Fruit fly (Drosophila melanogaster) whole organism, embryonic: ENCODE measurements around the gene Iyd.

Experiments used
- Awh ChIP-seq: fragments of 200-800 bp; sonication (Bioruptor generic); IDR thresholded peaks from 2 replicates; pipeline ENCODE4, ENCODE4 v1.3.6; 2022; ENCODE audit warnings: missing biosample characterization, missing genetic modification characterization
- CG11398 ChIP-seq: fragments of 200-800 bp; sonication (Bioruptor generic); optimal IDR thresholded peaks from 2 replicates; lab custom pipeline; 2016; ENCODE audit warnings: missing biosample characterization, missing genetic modification characterization
- CG11504 ChIP-seq: fragments of 200-800 bp; sonication (Bioruptor generic); optimal IDR thresholded peaks from 3 replicates; lab custom pipeline; 2019; ENCODE audit warnings: missing biosample characterization, mild to moderate bottlenecking, missing genetic modification characterization, moderate library complexity
- CG12769 ChIP-seq: fragments of 200-800 bp; sonication (Bioruptor generic); optimal IDR thresholded peaks from 2 replicates; lab custom pipeline; 2019; ENCODE audit warnings: missing biosample characterization, mild to moderate bottlenecking, missing genetic modification characterization, moderate library complexity
- CG14014 ChIP-seq: fragments of 200-800 bp; sonication (Bioruptor generic); IDR thresholded peaks from 2 replicates; pipeline ENCODE4 v1.3.6; 2022; ENCODE audit warnings: missing biosample characterization, missing genetic modification characterization
- CG14965 ChIP-seq: fragments of 200-800 bp; sonication (Bioruptor generic); optimal IDR thresholded peaks from 2 replicates; lab custom pipeline; 2016; ENCODE audit warnings: missing biosample characterization, missing genetic modification characterization, borderline replicate concordance
- CG16813 ChIP-seq: fragments of 200-800 bp; sonication (Bioruptor generic); IDR thresholded peaks from 3 replicates; pipeline ENCODE4 v1.3.6; 2022; ENCODE audit warnings: missing biosample characterization, missing genetic modification characterization; ENCODE audit not compliant: partially characterized antibody
- CG3065 ChIP-seq: fragments of 200-800 bp; sonication (Bioruptor generic); optimal IDR thresholded peaks from 2 replicates; lab custom pipeline; 2016; ENCODE audit warnings: missing biosample characterization, missing genetic modification characterization
- CG32767 ChIP-seq: fragments of 200-800 bp; sonication (Bioruptor generic); IDR thresholded peaks from 2 replicates; pipeline ENCODE4 v1.3.6; 2022; ENCODE audit warnings: missing biosample characterization, missing genetic modification characterization
- CG32772 ChIP-seq: fragments of 200-800 bp; sonication (Bioruptor generic); IDR thresholded peaks from 2 replicates; pipeline ENCODE4 v1.3.6; 2022; ENCODE audit warnings: missing biosample characterization, missing genetic modification characterization
- CG3726 ChIP-seq: fragments of 200-800 bp; sonication (Bioruptor generic); IDR thresholded peaks from 3 replicates; pipeline ENCODE4, ENCODE4 v1.3.6; 2022; ENCODE audit warnings: missing biosample characterization, missing genetic modification characterization
- CG4707 ChIP-seq: fragments of 200-800 bp; sonication (Bioruptor generic); optimal IDR thresholded peaks from 2 replicates; lab custom pipeline; 2018; ENCODE audit warnings: missing biosample characterization, mild to moderate bottlenecking, missing genetic modification characterization, moderate library complexity
- CG4730 ChIP-seq: fragments of 200-800 bp; sonication (Bioruptor generic); IDR thresholded peaks from 2 replicates; pipeline ENCODE4 v1.3.6; 2022; ENCODE audit warnings: missing biosample characterization, missing genetic modification characterization
- CG4820 ChIP-seq: fragments of 200-800 bp; sonication (Bioruptor generic); optimal IDR thresholded peaks from 3 replicates; lab custom pipeline; 2016; ENCODE audit warnings: missing biosample characterization, missing genetic modification characterization
- CG8281 ChIP-seq: fragments of 200-800 bp; sonication (Bioruptor generic); optimal IDR thresholded peaks from 2 replicates; lab custom pipeline; 2018; ENCODE audit warnings: missing biosample characterization, mild to moderate bottlenecking, missing genetic modification characterization, moderate library complexity
- CG9932 ChIP-seq: fragments of 200-800 bp; sonication (Bioruptor generic); IDR thresholded peaks from 2 replicates; pipeline ENCODE4 v1.3.6; 2022; ENCODE audit warnings: missing biosample characterization, missing genetic modification characterization
- CHES-1-like ChIP-seq: fragments of 200-800 bp; sonication (Bioruptor generic); optimal IDR thresholded peaks from 2 replicates; lab custom pipeline; 2016; ENCODE audit warnings: missing biosample characterization, missing genetic modification characterization
- CkIIα-i1 ChIP-seq: fragments of 200-800 bp; sonication (Bioruptor generic); IDR thresholded peaks from 2 replicates; pipeline ENCODE4 v1.3.6; 2022; ENCODE audit warnings: missing biosample characterization, missing genetic modification characterization
- Doc2 ChIP-seq: fragments of 200-800 bp; sonication (Bioruptor generic); IDR thresholded peaks from 2 replicates; pipeline ENCODE4 v1.3.6; 2022; ENCODE audit warnings: missing biosample characterization, missing genetic modification characterization
- ERR ChIP-seq: fragments of 200-800 bp; sonication (Bioruptor generic); optimal IDR thresholded peaks from 2 replicates; lab custom pipeline; 2016; ENCODE audit warnings: missing biosample characterization, missing genetic modification characterization
- Ets97D ChIP-seq: fragments of 200-800 bp; sonication (Bioruptor generic); optimal IDR thresholded peaks from 3 replicates; lab custom pipeline; 2016; ENCODE audit warnings: missing biosample characterization, missing genetic modification characterization
- HmgZ ChIP-seq: fragments of 200-800 bp; sonication (Bioruptor generic); optimal IDR thresholded peaks from 2 replicates; lab custom pipeline; 2018; ENCODE audit warnings: missing biosample characterization, mild to moderate bottlenecking, missing genetic modification characterization
- Hr51 ChIP-seq, 2 experiments: fragments of 200-800 bp; sonication (Bioruptor generic); optimal IDR thresholded peaks; 2 replicates in 1 of 2; 3 replicates in 1 of 2; lab custom pipeline; 2016 to 2018; ENCODE audit warnings: missing biosample characterization in 2 of 2, missing genetic modification characterization in 2 of 2, mild to moderate bottlenecking in 1 of 2, moderate library complexity in 1 of 2
- MTF-1 ChIP-seq: fragments of 200-800 bp; sonication (Bioruptor generic); optimal IDR thresholded peaks from 2 replicates; lab custom pipeline; 2018; ENCODE audit warnings: missing biosample characterization, mild to moderate bottlenecking, missing genetic modification characterization, borderline replicate concordance
- Myb ChIP-seq: fragments of 200-800 bp; sonication (Bioruptor generic); optimal IDR thresholded peaks from 2 replicates; lab custom pipeline; 2016; ENCODE audit warnings: missing biosample characterization, missing genetic modification characterization
- Side ChIP-seq: fragments of 200-800 bp; sonication (Bioruptor generic); optimal IDR thresholded peaks from 2 replicates; lab custom pipeline; 2016; ENCODE audit warnings: missing biosample characterization, missing genetic modification characterization
- Spps ChIP-seq: fragments of 200-800 bp; sonication (Bioruptor generic); optimal IDR thresholded peaks from 2 replicates; lab custom pipeline; 2018; ENCODE audit warnings: missing biosample characterization, mild to moderate bottlenecking, missing genetic modification characterization
- Trl ChIP-seq, 3 experiments: fragments of >200 bp in 2 of 3; fragments of 200-800 bp in 1 of 3; sonication (Bioruptor generic) in 1 of 3; optimal IDR thresholded peaks; 2 replicates in 1 of 3; 3 replicates in 2 of 3; lab custom pipeline; 2016 to 2017; ENCODE audit warnings: missing biosample characterization in 1 of 3, missing genetic modification characterization in 1 of 3
- az2 ChIP-seq: fragments of 200-800 bp; sonication (Bioruptor generic); optimal IDR thresholded peaks from 3 replicates; lab custom pipeline; 2016; ENCODE audit warnings: missing biosample characterization, missing genetic modification characterization
- caup ChIP-seq: fragments of 200-800 bp; sonication (Bioruptor generic); optimal IDR thresholded peaks from 3 replicates; lab custom pipeline; 2017; ENCODE audit warnings: missing biosample characterization, mild to moderate bottlenecking, missing genetic modification characterization, moderate library complexity; ENCODE audit not compliant: severe bottlenecking
- cg ChIP-seq: fragments of 200-800 bp; sonication (Bioruptor generic); optimal IDR thresholded peaks from 3 replicates; lab custom pipeline; 2019; ENCODE audit warnings: missing biosample characterization, mild to moderate bottlenecking, missing genetic modification characterization, moderate library complexity
- chm ChIP-seq: fragments of 200-800 bp; sonication (Bioruptor generic); IDR thresholded peaks from 2 replicates; pipeline ENCODE4 v1.3.6; 2022; ENCODE audit warnings: missing biosample characterization, missing genetic modification characterization
- emc ChIP-seq: fragments of 200-800 bp; sonication (Bioruptor generic); optimal IDR thresholded peaks from 2 replicates; lab custom pipeline; 2016; ENCODE audit warnings: missing biosample characterization, missing genetic modification characterization
- ems ChIP-seq: fragments of 200-800 bp; sonication (Bioruptor generic); optimal IDR thresholded peaks from 3 replicates; lab custom pipeline; 2016; ENCODE audit warnings: missing biosample characterization, missing genetic modification characterization
- eyg ChIP-seq: fragments of 200-800 bp; sonication (Bioruptor generic); optimal IDR thresholded peaks from 3 replicates; lab custom pipeline; 2016; ENCODE audit warnings: missing biosample characterization, missing genetic modification characterization
- grn ChIP-seq: fragments of 200-800 bp; sonication (Bioruptor generic); optimal IDR thresholded peaks from 3 replicates; lab custom pipeline; 2017; ENCODE audit warnings: missing biosample characterization, missing genetic modification characterization
- gro ChIP-seq: fragments of 200-800 bp; sonication (Bioruptor generic); optimal IDR thresholded peaks from 2 replicates; lab custom pipeline; 2016; ENCODE audit warnings: missing biosample characterization, missing genetic modification characterization
- kni ChIP-seq: fragments of 200-800 bp; sonication (Bioruptor generic); optimal IDR thresholded peaks from 3 replicates; lab custom pipeline; 2017; ENCODE audit warnings: mild to moderate bottlenecking, missing biosample characterization, missing genetic modification reagents, missing genetic modification characterization
- maf-S ChIP-seq: fragments of 200-800 bp; sonication (Bioruptor generic); optimal IDR thresholded peaks from 2 replicates; lab custom pipeline; 2016; ENCODE audit warnings: missing biosample characterization, missing genetic modification characterization
- nau ChIP-seq: fragments of 200-800 bp; sonication (Bioruptor generic); optimal IDR thresholded peaks from 3 replicates; lab custom pipeline; 2017; ENCODE audit warnings: missing biosample characterization, mild to moderate bottlenecking, missing genetic modification characterization, missing genetic modification reagents
- oc ChIP-seq: fragments of 200-800 bp; sonication (Bioruptor generic); optimal IDR thresholded peaks from 2 replicates; lab custom pipeline; 2018; ENCODE audit warnings: missing biosample characterization, mild to moderate bottlenecking, missing genetic modification characterization, moderate library complexity
- org-1 ChIP-seq: fragments of 200-800 bp; sonication (Bioruptor generic); optimal IDR thresholded peaks from 2 replicates; lab custom pipeline; 2017; ENCODE audit warnings: missing biosample characterization, missing genetic modification characterization
- pan ChIP-seq, 4 experiments: fragments of >200 bp in 3 of 4; fragments of 200-800 bp in 1 of 4; sonication (Bioruptor generic) in 1 of 4; optimal IDR thresholded peaks in 3 of 4; IDR thresholded peaks in 1 of 4; 2 replicates each; pipeline versions ENCODE4 v1.3.6 to Lab custom; 2017 to 2022; ENCODE audit warnings: missing biosample characterization in 2 of 4, missing genetic modification characterization in 2 of 4, mixed read lengths in 1 of 4
- scrt ChIP-seq: fragments of 200-800 bp; sonication (Bioruptor generic); optimal IDR thresholded peaks from 2 replicates; lab custom pipeline; 2018; ENCODE audit warnings: missing biosample characterization, mild to moderate bottlenecking, missing genetic modification characterization, moderate library complexity
- sisA ChIP-seq: fragments of 200-800 bp; sonication (Bioruptor generic); IDR thresholded peaks from 2 replicates; pipeline ENCODE4 v1.3.6; 2022; ENCODE audit warnings: missing biosample characterization, missing genetic modification characterization
- stc ChIP-seq: fragments of 200-800 bp; sonication (Bioruptor generic); IDR thresholded peaks from 2 replicates; pipeline ENCODE4 v1.3.6; 2022; ENCODE audit warnings: missing biosample characterization, missing genetic modification characterization
- stwl ChIP-seq: fragments of 200-800 bp; sonication (Bioruptor generic); optimal IDR thresholded peaks from 3 replicates; lab custom pipeline; 2018; ENCODE audit warnings: missing biosample characterization, mild to moderate bottlenecking, missing genetic modification characterization, moderate library complexity
- tgo ChIP-seq: fragments of 200-800 bp; sonication (Bioruptor generic); IDR thresholded peaks from 3 replicates; pipeline ENCODE4 v1.3.6; 2022; ENCODE audit warnings: missing biosample characterization, missing genetic modification characterization
- trem ChIP-seq: fragments of 200-800 bp; optimal IDR thresholded peaks from 3 replicates; lab custom pipeline; 2019; ENCODE audit warnings: missing biosample characterization, mild to moderate bottlenecking, missing genetic modification characterization, moderate library complexity

The Iyd gene

DNA sequence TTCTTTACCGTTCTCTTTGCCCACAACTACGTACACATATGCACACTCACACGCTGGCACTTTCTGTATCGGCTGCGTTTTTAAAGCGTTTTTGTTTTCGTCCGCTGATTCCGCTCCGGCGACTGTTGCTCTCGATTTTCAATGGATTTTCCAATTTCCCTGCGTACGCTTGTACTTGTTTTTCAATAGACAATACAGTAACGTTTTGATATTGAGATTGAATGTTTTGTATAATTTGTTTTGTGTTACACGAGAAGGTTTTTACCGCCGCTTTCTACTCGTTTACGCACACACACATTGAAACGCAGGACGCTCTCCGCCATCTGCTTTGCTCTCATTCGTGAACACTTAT is 3.5 kb downstream of the Iyd start:
- TF ChIP-seq Hr51 (GFP tag; optimal IDR thresholded peaks at IDR 0.05; lab: Kevin White, UChicago) (no peak), Doc2 (no peak), CG32767 (GFP tag; lab: Robert Waterston, UW) (no peak), CG32772 (no peak), Myb (GFP tag; lab: Kevin White, UChicago) (no peak), oc (tag; lab: Kevin White, UChicago) (no peak), CG3065 (GFP tag; lab: Kevin White, UChicago) (no peak), ems (no peak), Awh (GFP tag; lab: Robert Waterston, UW) (no peak), CG11398 (GFP tag; lab: Kevin White, UChicago) (no peak), az2 (GFP tag; lab: Kevin White, UChicago) (no peak), chm (GFP tag; lab: Robert Waterston, UW) (no peak), stc (GFP tag; lab: Robert Waterston, UW) (no peak), CG9932 (GFP tag; lab: Robert Waterston, UW) (no peak), gro (GFP tag; lab: Kevin White, UChicago) (no peak), Trl (optimal IDR thresholded peaks at IDR 0.05; lab: Kevin White, UChicago) (peak; percentile 34 to 66), Trl (GFP tag; optimal IDR thresholded peaks at IDR 0.05; lab: Kevin White, UChicago) (no peak), pan (optimal IDR thresholded peaks at IDR 0.05; lab: Kevin White, UChicago) (no peak), pan (GFP tag; optimal IDR thresholded peaks at IDR 0.05 in 1 of 2, IDR thresholded peaks at IDR 0.05 in 1 of 2) (no peak), CHES-1-like (GFP tag; lab: Kevin White, UChicago) (peak; percentile 3), grn (GFP tag; lab: Kevin White, UChicago) (no peak), CG12769 (tag; lab: Kevin White, UChicago) (no peak), CG4820 (GFP tag; lab: Kevin White, UChicago) (no peak), cg (GFP tag; lab: Kevin White, UChicago) (peak; percentile 89), stwl (tag; lab: Kevin White, UChicago) (no peak), sisA (no peak)

DNA sequence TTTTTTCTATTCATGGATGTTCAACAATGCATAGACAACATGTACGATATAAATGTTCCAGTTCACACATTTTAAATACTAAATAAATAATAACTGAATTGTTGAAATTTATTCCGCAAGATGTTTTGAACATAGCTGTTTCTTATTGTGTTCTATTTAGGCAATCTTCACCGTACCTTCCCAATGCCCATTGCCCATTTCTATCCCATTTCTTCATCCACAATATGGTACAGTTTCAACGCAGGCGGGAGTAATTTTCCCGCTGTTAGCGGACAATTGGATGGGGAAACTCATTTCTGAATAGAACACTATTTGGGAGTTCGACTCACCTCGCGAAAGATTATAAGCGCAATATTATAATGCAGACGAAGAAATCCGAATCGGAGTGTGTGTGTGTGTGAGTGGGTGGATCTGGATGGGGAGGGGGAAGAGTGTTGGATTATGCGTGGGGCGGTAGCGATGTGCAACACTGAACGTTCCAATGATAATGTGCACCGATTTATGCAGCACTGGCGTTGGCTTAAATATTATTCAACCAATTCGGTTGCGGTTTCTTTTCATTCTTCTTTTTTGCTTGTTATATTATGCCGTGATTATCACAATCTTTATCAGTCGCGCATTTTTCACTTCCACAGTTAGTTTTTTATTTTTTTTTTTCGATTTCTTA is 4.0 kb downstream of the Iyd start:
- TF ChIP-seq HmgZ (tag; lab: Kevin White, UChicago) (peak; percentile 42), CG8281 (tag; lab: Kevin White, UChicago) (no peak), Side (peak; percentile 76), MTF-1 (GFP tag; lab: Kevin White, UChicago) (peak; percentile 28), ERR (peak; percentile 64), CG11504 (tag; lab: Kevin White, UChicago) (peak; percentile 7), Spps (no peak), CG16813 (0 out of 3 replicates have a peak, but pooled peaks have one; percentile 30), CG14965 (GFP tag; lab: Kevin White, UChicago) (no peak), CG14014 (GFP tag; lab: Robert Waterston, UW) (0 out of 2 replicates have a peak, but pooled peaks have one; percentile 8), scrt (GFP tag; lab: Kevin White, UChicago) (no peak), kni (GFP tag; lab: Kevin White, UChicago) (peak; percentile 79), CG3726 (GFP tag; lab: Robert Waterston, UW) (no peak), CkIIα-i1 (GFP tag; lab: Robert Waterston, UW) (no peak), Ets97D (GFP tag; lab: Kevin White, UChicago) (peak; percentile 63), emc (GFP tag; lab: Kevin White, UChicago) (no peak), trem (peak; percentile 32), CG9932 (GFP tag; lab: Robert Waterston, UW) (peak; percentile 53), CG4730 (GFP tag; lab: Robert Waterston, UW) (no peak), maf-S (GFP tag; lab: Kevin White, UChicago) (peak; percentile 64), eyg (GFP tag; lab: Kevin White, UChicago) (peak; percentile 27), org-1 (GFP tag; lab: Kevin White, UChicago) (no peak), nau (GFP tag; lab: Kevin White, UChicago) (peak; percentile 47), tgo (GFP tag; lab: Robert Waterston, UW) (peak; percentile 34; the same call in 2 of the 3 replicates), caup (GFP tag; lab: Kevin White, UChicago) (peak; percentile 63), oc (tag; lab: Kevin White, UChicago) (peak; percentile 62), CG4707 (no peak)
